Fruit fly (Drosophila melanogaster) whole organism, pupa: Measurements from ENCODE around the gene Prosbeta2R1.

Experiments used
- CG10348 ChIP-seq: fragments of 200-800 bp; sonication (Bioruptor generic); IDR thresholded peaks from 2 replicates; pipeline ENCODE4 v1.3.6; 2022; ENCODE audit warnings: missing biosample characterization, missing genetic modification characterization
- CG12605 ChIP-seq: fragments of 200-800 bp; sonication (Bioruptor generic); IDR thresholded peaks from 2 replicates; pipeline ENCODE4 v1.3.6; 2022; ENCODE audit warnings: missing biosample characterization, missing genetic modification characterization
- CG13204 ChIP-seq: fragments of 200-800 bp; sonication (Bioruptor generic); optimal IDR thresholded peaks from 2 replicates; lab custom pipeline; 2018; ENCODE audit warnings: missing biosample characterization, mild to moderate bottlenecking, missing genetic modification characterization, moderate library complexity
- CG14655 ChIP-seq: fragments of 200-800 bp; sonication (Bioruptor generic); optimal IDR thresholded peaks from 3 replicates; lab custom pipeline; 2017; ENCODE audit warnings: mild to moderate bottlenecking, missing biosample characterization, missing genetic modification reagents, missing genetic modification characterization
- CG15710 ChIP-seq: fragments of 200-800 bp; sonication (Bioruptor generic); optimal IDR thresholded peaks from 2 replicates; lab custom pipeline; 2018; ENCODE audit warnings: missing biosample characterization, mild to moderate bottlenecking, missing genetic modification characterization, moderate library complexity
- CG17806 ChIP-seq: fragments of 200-800 bp; sonication (Bioruptor generic); optimal IDR thresholded peaks from 2 replicates; lab custom pipeline; 2018; ENCODE audit warnings: missing biosample characterization, mild to moderate bottlenecking, missing genetic modification characterization, moderate library complexity
- CG32121 ChIP-seq: fragments of 200-800 bp; sonication (Bioruptor generic); IDR thresholded peaks from 2 replicates; pipeline ENCODE4 v1.3.6; 2022; ENCODE audit warnings: missing biosample characterization, missing genetic modification characterization
- CG34367 ChIP-seq: fragments of 200-800 bp; sonication (Bioruptor generic); optimal IDR thresholded peaks from 2 replicates; lab custom pipeline; 2018; ENCODE audit warnings: missing biosample characterization, mild to moderate bottlenecking, missing genetic modification characterization
- CG4496 ChIP-seq: fragments of 200-800 bp; sonication (Bioruptor generic); IDR thresholded peaks from 3 replicates; pipeline ENCODE4 v1.3.6; 2022; ENCODE audit warnings: missing biosample characterization, missing genetic modification characterization
- CG8159 ChIP-seq: fragments of 200-800 bp; sonication (Bioruptor generic); optimal IDR thresholded peaks from 3 replicates; lab custom pipeline; 2018; ENCODE audit warnings: missing biosample characterization, mild to moderate bottlenecking, missing genetic modification characterization, moderate library complexity
- CG8301 ChIP-seq: fragments of 200-800 bp; sonication (Bioruptor generic); optimal IDR thresholded peaks from 2 replicates; lab custom pipeline; 2018; ENCODE audit warnings: missing biosample characterization, mild to moderate bottlenecking, missing genetic modification characterization
- CG9948 ChIP-seq: fragments of 200-800 bp; sonication (Bioruptor generic); optimal IDR thresholded peaks from 2 replicates; lab custom pipeline; 2018; ENCODE audit warnings: missing biosample characterization, mild to moderate bottlenecking, missing genetic modification characterization, moderate library complexity
- D1 ChIP-seq: fragments of 200-800 bp; sonication (Bioruptor generic); optimal IDR thresholded peaks from 2 replicates; lab custom pipeline; 2018; ENCODE audit warnings: missing biosample characterization, mild to moderate bottlenecking, missing genetic modification characterization, moderate library complexity
- EcR ChIP-seq: fragments of 200-800 bp; sonication (Bioruptor generic); optimal IDR thresholded peaks from 3 replicates; lab custom pipeline; 2019; ENCODE audit warnings: missing biosample characterization, missing genetic modification characterization, mild to moderate bottlenecking, moderate library complexity, missing genetic modification reagents
- Ets98B ChIP-seq: fragments of 200-800 bp; sonication (Bioruptor generic); IDR thresholded peaks from 2 replicates; pipeline ENCODE4 v1.3.6; 2022; ENCODE audit warnings: missing biosample characterization, missing genetic modification characterization
- Pif1A ChIP-seq: fragments of 200-800 bp; sonication (Bioruptor generic); optimal IDR thresholded peaks from 3 replicates; lab custom pipeline; 2016; ENCODE audit warnings: missing biosample characterization, missing genetic modification characterization
- Pif1B ChIP-seq: fragments of 200-800 bp; sonication (Bioruptor generic); optimal IDR thresholded peaks from 3 replicates; lab custom pipeline; 2016; ENCODE audit warnings: missing biosample characterization, missing genetic modification characterization
- Snoo ChIP-seq: fragments of 200-800 bp; sonication (Bioruptor generic); optimal IDR thresholded peaks from 3 replicates; lab custom pipeline; 2017; ENCODE audit warnings: missing biosample characterization, mild to moderate bottlenecking, missing genetic modification characterization, inconsistent platforms
- fd96Ca ChIP-seq: fragments of 200-800 bp; sonication (Bioruptor generic); IDR thresholded peaks from 3 replicates; pipeline ENCODE4 v1.3.6; 2022; ENCODE audit warnings: missing biosample characterization, missing genetic modification characterization
- gl ChIP-seq: fragments of 200-800 bp; sonication (Bioruptor generic); optimal IDR thresholded peaks from 2 replicates; lab custom pipeline; 2018; ENCODE audit warnings: missing biosample characterization, mild to moderate bottlenecking, missing genetic modification characterization
- rn ChIP-seq: fragments of 200-800 bp; sonication (Bioruptor generic); IDR thresholded peaks from 2 replicates; pipeline ENCODE4 v1.3.6; 2022; ENCODE audit warnings: missing biosample characterization, missing genetic modification characterization

Prosbeta2R1 gene

DNA sequence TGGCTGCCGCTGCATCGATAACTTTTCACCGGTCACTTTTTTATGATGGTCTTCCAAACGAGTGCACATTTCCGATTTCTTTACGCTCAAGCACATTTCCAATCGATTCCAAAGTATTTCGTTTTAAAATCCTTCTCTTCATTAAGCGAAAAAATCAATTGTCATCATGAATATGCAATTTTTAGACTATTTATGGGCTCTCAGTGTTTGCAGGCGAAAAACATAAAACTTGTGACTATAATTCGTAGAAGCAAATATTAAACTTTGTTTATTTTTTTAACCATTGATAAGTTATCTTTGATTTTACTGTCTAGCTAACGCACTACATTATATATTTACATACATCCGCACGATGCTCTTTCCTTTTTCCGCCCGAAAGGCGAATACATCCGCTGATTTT, at the start of gene Prosbeta2R1:
TSS of gene Prosbeta2R1 (plus strand) at position 301 of the 400 bp plus-strand sequence.
- no peak for TF ChIP-seq CG12605 (GFP tag; lab: Robert Waterston, UW)
- no peak for TF ChIP-seq Snoo (tag; lab: Kevin White, UChicago)

DNA sequence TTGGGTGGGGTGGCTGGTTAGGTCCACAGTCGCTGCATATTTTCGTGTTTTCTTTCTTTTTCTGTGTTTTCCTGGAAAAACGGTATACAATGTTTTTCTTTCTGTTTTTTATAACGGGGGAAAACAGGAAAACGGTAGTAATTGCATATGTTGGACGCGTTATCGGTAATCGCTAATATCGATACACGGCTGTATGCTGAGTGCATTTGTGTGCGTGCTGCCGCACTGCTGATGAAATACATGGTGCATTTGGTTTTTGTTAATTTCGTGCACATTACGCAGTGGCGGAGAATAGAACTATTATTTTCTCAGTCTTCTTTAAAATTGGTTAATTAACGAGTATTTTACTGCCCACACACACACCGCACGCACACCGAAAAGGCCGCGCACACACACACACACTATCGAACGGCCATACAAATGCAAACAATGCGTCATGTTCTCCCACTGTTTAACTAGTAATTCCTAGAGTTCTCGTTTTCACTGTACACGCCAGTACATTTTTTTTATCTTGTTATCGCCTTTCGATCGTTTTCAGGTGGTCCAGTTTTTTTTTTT, 45.2 kb upstream of the Prosbeta2R1 start:
- TF ChIP-seq CG34367 (tag; lab: Kevin White, UChicago) (no peak), CG32121 (GFP tag; lab: Robert Waterston, UW) (no peak), CG8159 (tag; lab: Kevin White, UChicago) (no peak), CG8301 (no peak), EcR (no peak), CG10348 (GFP tag; lab: Robert Waterston, UW) (no peak), gl (tag; lab: Kevin White, UChicago) (no peak), CG4496 (peak; percentile 46; the same call in 1 of the 3 replicates), rn (GFP tag; lab: Robert Waterston, UW) (no peak), Ets98B (GFP tag; lab: Robert Waterston, UW) (0 out of 2 replicates have a peak, but pooled peaks have one; percentile 5), fd96Ca (GFP tag; lab: Robert Waterston, UW) (no peak), Pif1B (no peak), D1 (tag; lab: Kevin White, UChicago) (no peak), CG14655 (GFP tag; lab: Kevin White, UChicago) (no peak), Pif1A (GFP tag; lab: Kevin White, UChicago) (no peak), Snoo (tag; lab: Kevin White, UChicago) (no peak)

- TF ChIP-seq CG9948 (tag; lab: Kevin White, UChicago) = no peak
- TF ChIP-seq CG13204 (GFP tag; lab: Kevin White, UChicago) = peak; percentile 24
- peak; percentile 31 for TF ChIP-seq CG15710
- TF ChIP-seq D1 (tag; lab: Kevin White, UChicago) = no peak
- peak; percentile 42 for TF ChIP-seq EcR
- TF ChIP-seq CG8301 = peak; percentile 6
- TF ChIP-seq fd96Ca (GFP tag; lab: Robert Waterston, UW) = no peak; the same call in 2 of the 3 replicates
- TF ChIP-seq CG10348 (GFP tag; lab: Robert Waterston, UW) = no peak
- peak; percentile 29 for TF ChIP-seq CG8159 (tag; lab: Kevin White, UChicago)
- TF ChIP-seq CG34367 (tag; lab: Kevin White, UChicago) = peak; percentile 45
- TF ChIP-seq CG14655 (GFP tag; lab: Kevin White, UChicago) = no peak
- TF ChIP-seq Pif1B = peak; percentile 8
- TF ChIP-seq CG12605 (GFP tag; lab: Robert Waterston, UW) = 0 out of 2 replicates have a peak, but pooled peaks have one; percentile 28
- peak; percentile 34 for TF ChIP-seq Ets98B (GFP tag; lab: Robert Waterston, UW)
- no peak for TF ChIP-seq CG4496
- peak; percentile 18 for TF ChIP-seq CG17806 (tag; lab: Kevin White, UChicago)
- peak; percentile 17 for TF ChIP-seq Snoo (tag; lab: Kevin White, UChicago)
- 0 out of 2 replicates have a peak, but pooled peaks have one; percentile 9 for TF ChIP-seq CG32121 (GFP tag; lab: Robert Waterston, UW)
- peak; percentile 77 for TF ChIP-seq Pif1A (GFP tag; lab: Kevin White, UChicago)
- peak; percentile 65 for TF ChIP-seq gl (tag; lab: Kevin White, UChicago)
- no peak for TF ChIP-seq rn (GFP tag; lab: Robert Waterston, UW)
Measured at dm6 chrX:5764001-5764892, 44.5 kb upstream of the Prosbeta2R1 start, which contains the start of the genes MAPk-Ak2 and CG42699. TSS of gene MAPk-Ak2 (minus strand) at chrX:5764203. TSS of gene CG42699 (plus strand) at chrX:5764553.

DNA sequence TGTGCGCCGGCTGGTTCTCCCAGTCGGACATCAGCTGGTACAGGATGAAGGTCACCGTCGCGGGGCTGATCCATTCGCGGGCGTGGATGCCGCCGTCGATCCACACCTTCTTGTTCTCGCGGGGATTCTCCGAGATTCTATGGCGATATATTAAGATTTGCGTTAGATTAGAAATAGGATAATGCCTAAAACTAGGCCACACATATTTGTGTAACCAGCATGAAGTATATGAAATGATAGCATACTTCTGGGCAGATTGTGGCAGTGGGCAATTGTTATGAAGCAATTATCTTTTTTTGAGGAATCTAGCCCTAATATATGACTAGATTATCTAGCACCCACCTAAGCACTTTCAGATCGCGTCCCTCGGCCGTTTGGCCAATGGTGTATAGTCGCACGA, 42.0 kb upstream of the Prosbeta2R1 start:
- TF ChIP-seq CG32121 (GFP tag; lab: Robert Waterston, UW) (no peak), D1 (tag; lab: Kevin White, UChicago) (no peak), fd96Ca (GFP tag; lab: Robert Waterston, UW) (no peak), CG4496 (no peak), CG12605 (GFP tag; lab: Robert Waterston, UW) (no peak), CG15710 (no peak), Pif1A (GFP tag; lab: Kevin White, UChicago) (no peak), CG8301 (no peak), Snoo (tag; lab: Kevin White, UChicago) (no peak), CG34367 (tag; lab: Kevin White, UChicago) (no peak), EcR (no peak), CG8159 (tag; lab: Kevin White, UChicago) (no peak), Ets98B (GFP tag; lab: Robert Waterston, UW) (no peak), CG13204 (GFP tag; lab: Kevin White, UChicago) (no peak), gl (tag; lab: Kevin White, UChicago) (no peak), Pif1B (no peak), CG10348 (GFP tag; lab: Robert Waterston, UW) (no peak)

DNA sequence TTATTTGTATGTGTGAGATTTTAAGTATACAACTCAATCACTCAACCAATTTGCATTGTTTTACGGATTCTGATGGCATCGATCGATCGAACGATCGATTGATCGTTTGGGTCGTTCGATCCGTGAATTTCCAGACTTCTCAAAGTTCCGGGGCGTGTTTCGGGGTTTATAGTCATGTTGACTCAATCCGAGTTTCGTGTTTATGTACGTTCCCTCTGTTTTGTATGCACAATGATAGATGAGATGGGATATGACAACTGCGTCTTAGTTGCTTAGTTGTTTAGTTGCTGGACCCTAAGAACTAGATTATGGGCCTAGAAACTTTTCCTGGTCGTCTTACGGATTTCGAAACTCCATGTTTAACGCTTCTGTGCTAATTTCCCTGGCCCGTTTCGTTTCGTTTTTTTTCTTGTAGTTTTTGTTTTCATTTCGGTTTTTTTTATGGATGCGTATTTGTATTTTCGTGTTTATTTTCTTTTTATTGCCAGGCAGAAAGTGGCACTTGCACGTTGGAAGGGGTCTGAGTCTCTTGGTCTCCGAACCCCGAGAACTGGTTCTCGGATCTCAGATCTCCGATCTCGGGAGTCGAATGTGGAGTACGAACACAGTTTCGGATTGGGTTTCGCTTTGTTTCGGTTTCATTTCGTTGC, 40.0 kb upstream of the Prosbeta2R1 start:
- TF ChIP-seq CG9948 (tag; lab: Kevin White, UChicago) = peak; percentile 5
- TF ChIP-seq rn (GFP tag; lab: Robert Waterston, UW) = no peak
- TF ChIP-seq EcR = peak; percentile 72
- TF ChIP-seq gl (tag; lab: Kevin White, UChicago) = peak; percentile 73
- TF ChIP-seq CG13204 (GFP tag; lab: Kevin White, UChicago) = peak; percentile 60
- TF ChIP-seq Ets98B (GFP tag; lab: Robert Waterston, UW) = no peak
- peak; percentile 1 for TF ChIP-seq Pif1B
- TF ChIP-seq CG17806 (tag; lab: Kevin White, UChicago) = peak; percentile 30
- TF ChIP-seq D1 (tag; lab: Kevin White, UChicago) = no peak
- peak; percentile 21 for TF ChIP-seq Pif1A (GFP tag; lab: Kevin White, UChicago)
- peak; percentile 44 for TF ChIP-seq CG8159 (tag; lab: Kevin White, UChicago)
- TF ChIP-seq CG15710 = peak; percentile 46
- TF ChIP-seq CG34367 (tag; lab: Kevin White, UChicago) = peak; percentile 48
